Fruit fly (Drosophila melanogaster) whole organism, embryonic: ENCODE measurements around the gene Atac2.

Source experiments
- Bgb ChIP-seq: fragments of 200-800 bp; sonication (Bioruptor generic); IDR thresholded peaks from 2 replicates; pipeline ENCODE4 v1.3.6; 2022; ENCODE audit warnings: missing biosample characterization, missing genetic modification characterization; ENCODE audit not compliant: partially characterized antibody
- CG10543 ChIP-seq: fragments of 200-800 bp; sonication (Bioruptor generic); optimal IDR thresholded peaks from 3 replicates; lab custom pipeline; 2017; ENCODE audit warnings: missing biosample characterization, mild to moderate bottlenecking, missing genetic modification characterization, moderate library complexity
- CG12219 ChIP-seq: fragments of 200-800 bp; sonication (Bioruptor generic); optimal IDR thresholded peaks from 3 replicates; lab custom pipeline; 2018; ENCODE audit warnings: missing biosample characterization, mild to moderate bottlenecking, missing genetic modification characterization
- CG1233 ChIP-seq: fragments of 200-800 bp; sonication (Bioruptor generic); optimal IDR thresholded peaks from 4 replicates; lab custom pipeline; 2018; ENCODE audit warnings: missing biosample characterization, mild to moderate bottlenecking, missing genetic modification characterization
- CG14667 ChIP-seq: fragments of 200-800 bp; sonication (Bioruptor generic); IDR thresholded peaks from 2 replicates; pipeline ENCODE4 v1.3.6; 2022; ENCODE audit warnings: missing biosample characterization, missing genetic modification characterization
- CG14710 ChIP-seq: fragments of 200-800 bp; sonication (Bioruptor generic); optimal IDR thresholded peaks from 3 replicates; lab custom pipeline; 2019; ENCODE audit warnings: missing biosample characterization, mild to moderate bottlenecking, missing genetic modification characterization, moderate library complexity
- CG15011 ChIP-seq: fragments of 200-800 bp; sonication (Bioruptor generic); optimal IDR thresholded peaks from 3 replicates; lab custom pipeline; 2018; ENCODE audit warnings: missing biosample characterization, mild to moderate bottlenecking, missing genetic modification characterization
- CG16815 ChIP-seq: fragments of 200-800 bp; sonication (Bioruptor generic); optimal IDR thresholded peaks from 3 replicates; lab custom pipeline; 2017; ENCODE audit warnings: missing biosample characterization, mild to moderate bottlenecking, missing genetic modification characterization
- CG18011 ChIP-seq: fragments of 200-800 bp; sonication (Bioruptor generic); optimal IDR thresholded peaks from 2 replicates; lab custom pipeline; 2017; ENCODE audit warnings: missing biosample characterization, missing genetic modification characterization, mild to moderate bottlenecking, moderate library complexity, missing genotype
- CG18599 ChIP-seq: fragments of 200-800 bp; sonication (Bioruptor generic); optimal IDR thresholded peaks from 3 replicates; lab custom pipeline; 2017; ENCODE audit warnings: missing biosample characterization, missing genetic modification characterization, mild to moderate bottlenecking, moderate library complexity, missing genetic modification reagents
- CG2875 ChIP-seq: fragments of 200-800 bp; sonication (Bioruptor generic); optimal IDR thresholded peaks from 2 replicates; lab custom pipeline; 2017; ENCODE audit warnings: missing biosample characterization, mild to moderate bottlenecking, missing genetic modification characterization, missing genetic modification reagents
- CG3726 ChIP-seq: fragments of 200-800 bp; sonication (Bioruptor generic); IDR thresholded peaks from 3 replicates; pipeline ENCODE4, ENCODE4 v1.3.6; 2022; ENCODE audit warnings: missing biosample characterization, missing genetic modification characterization
- CG6854 ChIP-seq: fragments of 200-800 bp; sonication (Bioruptor generic); optimal IDR thresholded peaks from 3 replicates; lab custom pipeline; 2017; ENCODE audit warnings: missing biosample characterization, mild to moderate bottlenecking, missing genetic modification characterization
- CG7839 ChIP-seq: fragments of 200-800 bp; sonication (Bioruptor generic); optimal IDR thresholded peaks from 3 replicates; lab custom pipeline; 2018; ENCODE audit warnings: missing biosample characterization, mild to moderate bottlenecking, missing genetic modification characterization, moderate library complexity
- CG7928 ChIP-seq: fragments of 200-800 bp; sonication (Bioruptor generic); optimal IDR thresholded peaks from 2 replicates; lab custom pipeline; 2017; ENCODE audit warnings: missing biosample characterization, mild to moderate bottlenecking, missing genetic modification characterization
- CG8281 ChIP-seq: fragments of 200-800 bp; sonication (Bioruptor generic); optimal IDR thresholded peaks from 2 replicates; lab custom pipeline; 2018; ENCODE audit warnings: missing biosample characterization, mild to moderate bottlenecking, missing genetic modification characterization, moderate library complexity
- CG9215 ChIP-seq: fragments of 200-800 bp; sonication (Bioruptor generic); IDR thresholded peaks from 2 replicates; pipeline ENCODE4 v1.3.6; 2022; ENCODE audit warnings: missing biosample characterization, missing genetic modification characterization
- CG9437 ChIP-seq: fragments of 200-800 bp; sonication (Bioruptor generic); optimal IDR thresholded peaks from 2 replicates; lab custom pipeline; 2018; ENCODE audit warnings: missing biosample characterization, mild to moderate bottlenecking, missing genetic modification characterization
- CG9876 ChIP-seq: fragments of 200-800 bp; sonication (Bioruptor generic); optimal IDR thresholded peaks from 2 replicates; lab custom pipeline; 2016; ENCODE audit warnings: missing biosample characterization, missing genetic modification characterization
- CkIIα-i1 ChIP-seq: fragments of 200-800 bp; sonication (Bioruptor generic); IDR thresholded peaks from 2 replicates; pipeline ENCODE4 v1.3.6; 2022; ENCODE audit warnings: missing biosample characterization, missing genetic modification characterization
- Dbx ChIP-seq: fragments of 200-800 bp; sonication (Bioruptor generic); IDR thresholded peaks from 3 replicates; pipeline ENCODE4 v1.3.6; 2022; ENCODE audit warnings: missing biosample characterization, missing genetic modification characterization
- Deaf1 ChIP-seq: fragments of 200-800 bp; optimal IDR thresholded peaks from 3 replicates; lab custom pipeline; 2019; ENCODE audit warnings: missing biosample characterization, mild to moderate bottlenecking, missing genetic modification characterization, moderate library complexity
- Dfd ChIP-seq, 2 experiments: fragments of >200 bp; optimal IDR thresholded peaks; 2 replicates each; lab custom pipeline; 2017; ENCODE audit warnings: missing biosample characterization in 2 of 2, missing genetic modification characterization in 2 of 2
- Ets97D ChIP-seq: fragments of 200-800 bp; sonication (Bioruptor generic); optimal IDR thresholded peaks from 3 replicates; lab custom pipeline; 2016; ENCODE audit warnings: missing biosample characterization, missing genetic modification characterization
- HHEX ChIP-seq: fragments of 200-800 bp; sonication (Bioruptor generic); optimal IDR thresholded peaks from 3 replicates; lab custom pipeline; 2017; ENCODE audit warnings: missing biosample characterization, mild to moderate bottlenecking, missing genetic modification characterization, missing genetic modification reagents
- Mad ChIP-seq: fragments of 200-800 bp; sonication (Bioruptor generic); optimal IDR thresholded peaks from 2 replicates; lab custom pipeline; 2016; ENCODE audit warnings: missing biosample characterization, missing genetic modification characterization
- Neu2 ChIP-seq: fragments of 200-800 bp; sonication (Bioruptor generic); optimal IDR thresholded peaks from 3 replicates; lab custom pipeline; 2016; ENCODE audit warnings: missing biosample characterization, missing genetic modification characterization, borderline replicate concordance
- Nf-YB ChIP-seq: fragments of 200-800 bp; sonication (Bioruptor generic); optimal IDR thresholded peaks from 3 replicates; lab custom pipeline; 2019; ENCODE audit warnings: missing biosample characterization, mild to moderate bottlenecking, missing genetic modification characterization, moderate library complexity
- Spps ChIP-seq: fragments of 200-800 bp; sonication (Bioruptor generic); optimal IDR thresholded peaks from 2 replicates; lab custom pipeline; 2018; ENCODE audit warnings: missing biosample characterization, mild to moderate bottlenecking, missing genetic modification characterization
- Usf ChIP-seq: fragments of 200-800 bp; sonication (Bioruptor generic); optimal IDR thresholded peaks from 2 replicates; lab custom pipeline; 2017; ENCODE audit warnings: missing genotype, missing biosample characterization, missing genetic modification characterization
- Xrp1 ChIP-seq: fragments of 200-800 bp; sonication (Bioruptor generic); IDR thresholded peaks from 2 replicates; pipeline ENCODE4 v1.3.6; 2022; ENCODE audit warnings: missing biosample characterization, missing genetic modification characterization
- ap ChIP-seq: fragments of 200-800 bp; sonication (Bioruptor generic); IDR thresholded peaks from 2 replicates; pipeline ENCODE4 v1.3.6; 2022; ENCODE audit warnings: missing biosample characterization, missing genetic modification characterization
- bab2 ChIP-seq: fragments of 200-800 bp; sonication (Bioruptor generic); optimal IDR thresholded peaks from 2 replicates; lab custom pipeline; 2016; ENCODE audit warnings: missing biosample characterization, missing genetic modification characterization
- caup ChIP-seq: fragments of 200-800 bp; sonication (Bioruptor generic); optimal IDR thresholded peaks from 3 replicates; lab custom pipeline; 2017; ENCODE audit warnings: missing biosample characterization, mild to moderate bottlenecking, missing genetic modification characterization, moderate library complexity; ENCODE audit not compliant: severe bottlenecking
- dpn ChIP-seq, 2 experiments: fragments of 200-800 bp; sonication (Bioruptor generic); optimal IDR thresholded peaks; 3 replicates each; lab custom pipeline; 2016; ENCODE audit warnings: missing biosample characterization in 2 of 2, missing genetic modification characterization in 2 of 2
- fru ChIP-seq: fragments of >200 bp; optimal IDR thresholded peaks from 2 replicates; lab custom pipeline; 2017
- gsb-n ChIP-seq: fragments of 200-800 bp; sonication (Bioruptor generic); optimal IDR thresholded peaks from 3 replicates; lab custom pipeline; 2018; ENCODE audit warnings: missing biosample characterization, mild to moderate bottlenecking, missing genetic modification characterization
- hb ChIP-seq: fragments of 200-800 bp; sonication (Bioruptor generic); IDR thresholded peaks from 3 replicates; pipeline ENCODE4 v1.3.6; 2022; ENCODE audit warnings: missing biosample characterization, missing genetic modification characterization; ENCODE audit not compliant: partially characterized antibody
- ken ChIP-seq: fragments of 200-800 bp; sonication (Bioruptor generic); IDR thresholded peaks from 3 replicates; pipeline ENCODE4 v1.3.6; 2022; ENCODE audit warnings: missing biosample characterization, missing genetic modification characterization
- lab ChIP-seq: fragments of 200-800 bp; sonication (Bioruptor generic); optimal IDR thresholded peaks from 3 replicates; lab custom pipeline; 2017; ENCODE audit warnings: missing biosample characterization, missing genetic modification characterization, mild to moderate bottlenecking, moderate library complexity, missing genetic modification reagents
- lov ChIP-seq, 2 experiments: fragments of 200-800 bp in 1 of 2; fragments of >200 bp in 1 of 2; sonication (Bioruptor generic) in 1 of 2; IDR thresholded peaks in 1 of 2; optimal IDR thresholded peaks in 1 of 2; 2 replicates in 1 of 2; 3 replicates in 1 of 2; pipeline versions ENCODE4 v1.3.6 to Lab custom; 2017 to 2022; ENCODE audit warnings: missing biosample characterization in 1 of 2, missing genetic modification characterization in 1 of 2
- peb ChIP-seq: fragments of 200-800 bp; sonication (Bioruptor generic); IDR thresholded peaks from 2 replicates; pipeline ENCODE4 v1.3.6; 2022; ENCODE audit warnings: missing biosample characterization, missing genetic modification characterization
- ranshi ChIP-seq: fragments of 200-800 bp; sonication (Bioruptor generic); IDR thresholded peaks from 2 replicates; pipeline ENCODE4 v1.3.6; 2022; ENCODE audit warnings: missing biosample characterization, missing genetic modification characterization
- ro ChIP-seq: fragments of 200-800 bp; sonication (Bioruptor generic); IDR thresholded peaks from 2 replicates; pipeline ENCODE4 v1.3.6; 2022; ENCODE audit warnings: missing biosample characterization, missing genetic modification characterization
- scrt ChIP-seq: fragments of 200-800 bp; sonication (Bioruptor generic); optimal IDR thresholded peaks from 2 replicates; lab custom pipeline; 2018; ENCODE audit warnings: missing biosample characterization, mild to moderate bottlenecking, missing genetic modification characterization, moderate library complexity
- toy ChIP-seq: fragments of 200-800 bp; sonication (Bioruptor generic); IDR thresholded peaks from 2 replicates; pipeline ENCODE4 v1.3.6; 2022; ENCODE audit warnings: missing biosample characterization, missing genetic modification characterization
- zen ChIP-seq: fragments of 200-800 bp; sonication (Bioruptor generic); optimal IDR thresholded peaks from 3 replicates; lab custom pipeline; 2018; ENCODE audit warnings: missing biosample characterization, mild to moderate bottlenecking, missing genetic modification characterization, moderate library complexity
- zfh1 ChIP-seq: fragments of 200-800 bp; sonication (Bioruptor generic); IDR thresholded peaks from 3 replicates; pipeline ENCODE4 v1.3.6; 2022; ENCODE audit warnings: missing biosample characterization, missing genetic modification characterization

The Atac2 gene

DNA sequence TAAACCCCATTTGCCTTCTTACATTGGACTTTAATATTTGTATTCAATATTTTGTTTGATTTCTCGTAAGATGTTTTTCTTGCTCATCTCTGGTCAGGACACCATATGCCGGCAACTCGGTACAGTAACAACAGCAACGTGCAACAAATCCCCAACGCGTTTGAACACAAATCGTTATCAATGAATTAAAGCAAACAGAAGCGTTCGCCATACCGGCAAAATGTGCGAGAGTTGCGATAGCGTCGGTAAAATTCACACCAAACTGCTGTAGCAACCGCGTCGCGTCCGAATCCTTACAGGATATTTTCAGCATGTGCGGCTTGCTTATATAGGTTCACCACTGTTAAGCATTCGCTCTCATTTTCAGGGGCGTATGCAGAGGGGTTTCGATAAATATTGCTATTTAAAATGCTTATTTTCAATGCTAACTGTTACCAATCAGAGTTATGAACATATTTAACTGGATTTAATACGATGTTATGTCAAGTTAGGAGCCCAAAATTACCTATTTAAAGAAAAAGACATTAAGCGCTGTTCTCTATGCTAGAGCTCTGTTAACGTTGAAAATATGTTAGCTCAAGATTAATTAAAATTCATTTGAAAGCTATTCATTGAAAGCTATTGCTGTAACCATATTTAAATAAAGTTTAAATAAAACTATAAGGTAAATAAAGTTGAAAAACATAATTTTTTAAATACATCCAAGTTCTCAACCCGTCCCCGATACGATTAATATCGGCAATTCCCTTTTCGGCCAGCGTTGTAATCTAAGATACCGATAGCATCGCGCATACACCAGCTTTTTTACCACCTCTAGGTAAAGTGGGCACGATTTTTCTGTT lies 21.7 kb downstream of the Atac2 start, which contains the start of the genes Pde11 and CG15160 (continued):
- TF ChIP-seq ro (GFP tag; lab: Robert Waterston, UW) (no peak), Spps (tag; lab: Kevin White, UChicago) (no peak), lab (GFP tag; lab: Kevin White, UChicago) (peak; percentile 53), Dfd (GFP tag; optimal IDR thresholded peaks at IDR 0.05; lab: Kevin White, UChicago) (no peak), Dbx (GFP tag; lab: Robert Waterston, UW) (peak; percentile 80), Mad (GFP tag; lab: Kevin White, UChicago) (no peak), CG3726 (no peak), Nf-YB (GFP tag; lab: Kevin White, UChicago) (no peak), Xrp1 (GFP tag; lab: Robert Waterston, UW) (no peak), HHEX (no peak), CG18011 (GFP tag; lab: Kevin White, UChicago) (no peak), CG9876 (GFP tag; lab: Kevin White, UChicago) (peak; percentile 11), CG1233 (GFP tag; lab: Kevin White, UChicago) (peak; percentile 7), CG7839 (no peak), CG9437 (no peak), CG18599 (GFP tag; lab: Kevin White, UChicago) (peak; percentile 13), CG14710 (tag; lab: Kevin White, UChicago) (peak; percentile 74), CG8281 (tag; lab: Kevin White, UChicago) (no peak), fru (lab: Kevin White, UChicago) (no peak), peb (GFP tag; lab: Robert Waterston, UW) (no peak), bab2 (no peak), CG7928 (no peak), CkIIα-i1 (no peak), scrt (peak; percentile 45), CG16815 (GFP tag; lab: Kevin White, UChicago) (no peak), caup (GFP tag; lab: Kevin White, UChicago) (no peak), CG2875 (no peak), CG10543 (GFP tag; lab: Kevin White, UChicago) (peak; percentile 19), ap (GFP tag; lab: Robert Waterston, UW) (no peak), CG6854 (no peak), Usf (no peak), CG14667 (no peak), Deaf1 (no peak), Neu2 (GFP tag; lab: Kevin White, UChicago) (no peak), Bgb (GFP tag; lab: Robert Waterston, UW) (peak; percentile 100), Ets97D (GFP tag; lab: Kevin White, UChicago) (peak; percentile 89), ranshi (GFP tag; lab: Robert Waterston, UW) (no peak), zfh1 (GFP tag; lab: Robert Waterston, UW) (peak; percentile 65; the same call in 2 of the 3 replicates), zen (tag; lab: Kevin White, UChicago) (peak; percentile 17), dpn (GFP tag; optimal IDR thresholded peaks at IDR 0.05; lab: Kevin White, UChicago) (peak; percentile 7 to 10), hb (peak; percentile 100), toy (no peak), lov (optimal IDR thresholded peaks at IDR 0.05; lab: Kevin White, UChicago) (no peak), lov (GFP tag; IDR thresholded peaks at IDR 0.05; lab: Robert Waterston, UW) (no peak), gsb-n (no peak), CG15011 (GFP tag; lab: Kevin White, UChicago) (no peak), CG12219 (GFP tag; lab: Kevin White, UChicago) (no peak), ken (GFP tag; lab: Robert Waterston, UW) (peak; percentile 30; the same call in 1 of the 3 replicates), CG9215 (peak; percentile 47; the same call in 1 of the 2 replicates)
